Worm (Caenorhabditis elegans): Measurements from ENCODE around the gene str-185.
A peak's percentile ranks its signal among the peaks of the same experiment; 100 is the strongest.
"Not testable (repeated sequence)": the region's sequence is repeated elsewhere in the genome, so short reads cannot be mapped to it uniquely, and the experiment has no call there.

DNA sequence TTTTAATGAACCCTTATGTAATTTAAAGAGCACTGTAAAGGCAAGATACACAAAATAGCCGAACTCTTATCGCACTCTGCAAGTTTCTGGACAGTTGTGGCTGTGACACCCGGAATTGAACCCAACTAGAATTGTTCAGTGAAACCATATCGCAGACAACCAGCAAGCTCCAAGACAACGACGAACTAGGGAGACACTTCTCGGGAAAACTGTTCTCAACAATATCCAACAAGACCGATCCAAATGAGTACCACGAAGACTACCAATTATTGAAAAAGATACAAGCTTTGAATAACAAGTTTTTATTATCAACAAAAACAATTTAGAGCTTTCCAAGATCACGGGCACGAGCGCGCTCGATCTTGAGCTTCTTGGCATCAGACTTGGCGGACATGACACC, 40.9 kb downstream of the str-185 start:
- TF ChIP-seq ama-1 (optimal IDR thresholded peaks at IDR 0.05) (peak; percentile 28), Y5F2A.4 (GFP tag; optimal IDR thresholded peaks at IDR 0.05) (peak; percentile 3)
- not testable (repeated sequence) for TF ChIP-seq hif-1 (tag; optimal IDR thresholded peaks at IDR 0.05); aly-2 (tag; optimal IDR thresholded peaks at IDR 0.05); fkh-10 (GFP tag; optimal IDR thresholded peaks at IDR 0.05); fos-1 (tag; optimal IDR thresholded peaks at IDR 0.05); aha-1 (tag); nhr-11 (tag; optimal IDR thresholded peaks at IDR 0.05)
